Fruit fly (Drosophila melanogaster) whole organism, embryonic: ENCODE results near the gene Rad23.

Experiments used
- Atf6 ChIP-seq: fragments of 200-800 bp; sonication (Bioruptor generic); IDR thresholded peaks from 2 replicates; pipeline ENCODE4 v1.3.6; 2022; ENCODE audit warnings: missing biosample characterization, missing genetic modification characterization
- C15 ChIP-seq: fragments of 200-800 bp; sonication (Bioruptor generic); IDR thresholded peaks from 3 replicates; pipeline ENCODE4 v1.3.6; 2022; ENCODE audit warnings: missing biosample characterization, missing genetic modification characterization
- CG11085 ChIP-seq: fragments of 200-800 bp; sonication (Bioruptor generic); IDR thresholded peaks from 2 replicates; pipeline ENCODE4 v1.3.6; 2022; ENCODE audit warnings: missing biosample characterization, missing genetic modification characterization
- CG11398 ChIP-seq: fragments of 200-800 bp; sonication (Bioruptor generic); optimal IDR thresholded peaks from 2 replicates; lab custom pipeline; 2016; ENCODE audit warnings: missing biosample characterization, missing genetic modification characterization
- CG13287 ChIP-seq: fragments of 200-800 bp; sonication (Bioruptor generic); IDR thresholded peaks from 2 replicates; pipeline ENCODE4 v1.3.6; 2022; ENCODE audit warnings: missing biosample characterization, missing genetic modification characterization; ENCODE audit not compliant: partially characterized antibody
- CG14860 ChIP-seq: fragments of 200-800 bp; sonication (Bioruptor generic); IDR thresholded peaks from 3 replicates; pipeline ENCODE4 v1.3.6; 2022; ENCODE audit warnings: missing biosample characterization, missing genetic modification characterization; ENCODE audit not compliant: partially characterized antibody
- CG1529 ChIP-seq: fragments of 200-800 bp; sonication (Bioruptor generic); optimal IDR thresholded peaks from 3 replicates; lab custom pipeline; 2018; ENCODE audit warnings: missing biosample characterization, missing genetic modification characterization
- CG15696 ChIP-seq: fragments of 200-800 bp; sonication (Bioruptor generic); optimal IDR thresholded peaks from 2 replicates; lab custom pipeline; 2019; ENCODE audit warnings: missing biosample characterization, mild to moderate bottlenecking, missing genetic modification characterization, moderate library complexity
- CG1792 ChIP-seq: fragments of 200-800 bp; sonication (Bioruptor generic); optimal IDR thresholded peaks from 2 replicates; lab custom pipeline; 2016; ENCODE audit warnings: missing biosample characterization, missing genetic modification characterization
- CG3163 ChIP-seq: fragments of 200-800 bp; sonication (Bioruptor generic); optimal IDR thresholded peaks from 3 replicates; lab custom pipeline; 2016; ENCODE audit warnings: missing biosample characterization, missing genetic modification characterization
- CG33213 ChIP-seq: fragments of 200-800 bp; sonication (Bioruptor generic); optimal IDR thresholded peaks from 3 replicates; lab custom pipeline; 2016; ENCODE audit warnings: missing biosample characterization, missing genetic modification characterization
- CG34224 ChIP-seq: fragments of 200-800 bp; sonication (Bioruptor generic); IDR thresholded peaks from 3 replicates; pipeline ENCODE4 v1.3.6; 2022; ENCODE audit warnings: missing biosample characterization, missing genetic modification characterization; ENCODE audit not compliant: partially characterized antibody
- CG34376 ChIP-seq: fragments of 200-800 bp; sonication (Bioruptor generic); optimal IDR thresholded peaks from 2 replicates; lab custom pipeline; 2018; ENCODE audit warnings: missing biosample characterization, mild to moderate bottlenecking, missing genetic modification characterization
- CG3995 ChIP-seq: fragments of 200-800 bp; sonication (Bioruptor generic); optimal IDR thresholded peaks from 3 replicates; lab custom pipeline; 2016; ENCODE audit warnings: missing biosample characterization, missing genetic modification characterization
- CG4404 ChIP-seq: fragments of 200-800 bp; sonication (Bioruptor generic); IDR thresholded peaks from 2 replicates; pipeline ENCODE4 v1.3.6; 2022; ENCODE audit warnings: missing biosample characterization, missing genetic modification characterization
- CG4730 ChIP-seq: fragments of 200-800 bp; sonication (Bioruptor generic); IDR thresholded peaks from 2 replicates; pipeline ENCODE4 v1.3.6; 2022; ENCODE audit warnings: missing biosample characterization, missing genetic modification characterization
- CG5953 ChIP-seq: fragments of 200-800 bp; sonication (Bioruptor generic); IDR thresholded peaks from 2 replicates; pipeline ENCODE4 v1.3.6; 2022; ENCODE audit warnings: missing biosample characterization, missing genetic modification characterization
- CG7357 ChIP-seq: fragments of 200-800 bp; sonication (Bioruptor generic); IDR thresholded peaks from 3 replicates; pipeline ENCODE4 v1.3.6; 2022; ENCODE audit warnings: missing biosample characterization, missing genetic modification characterization
- CG8281 ChIP-seq: fragments of 200-800 bp; sonication (Bioruptor generic); optimal IDR thresholded peaks from 2 replicates; lab custom pipeline; 2018; ENCODE audit warnings: missing biosample characterization, mild to moderate bottlenecking, missing genetic modification characterization, moderate library complexity
- CG9797 ChIP-seq: fragments of 200-800 bp; sonication (Bioruptor generic); optimal IDR thresholded peaks from 3 replicates; lab custom pipeline; 2018; ENCODE audit warnings: missing biosample characterization, mild to moderate bottlenecking, missing genetic modification characterization
- CkIIα-i1 ChIP-seq: fragments of 200-800 bp; sonication (Bioruptor generic); IDR thresholded peaks from 2 replicates; pipeline ENCODE4 v1.3.6; 2022; ENCODE audit warnings: missing biosample characterization, missing genetic modification characterization
- D19A ChIP-seq: fragments of 200-800 bp; optimal IDR thresholded peaks from 3 replicates; lab custom pipeline; 2019; ENCODE audit warnings: missing biosample characterization, mild to moderate bottlenecking, missing genetic modification characterization, moderate library complexity
- Dad ChIP-seq: fragments of 200-800 bp; sonication (Bioruptor generic); optimal IDR thresholded peaks from 3 replicates; lab custom pipeline; 2016; ENCODE audit warnings: missing biosample characterization, missing genetic modification characterization
- Dp ChIP-seq: fragments of 200-800 bp; sonication (Bioruptor generic); optimal IDR thresholded peaks from 2 replicates; lab custom pipeline; 2018; ENCODE audit warnings: missing biosample characterization, mild to moderate bottlenecking, missing genetic modification characterization, moderate library complexity
- Ets65A ChIP-seq: fragments of 200-800 bp; sonication (Bioruptor generic); peaks from one replicate; lab custom pipeline; 2016; ENCODE audit warnings: missing biosample characterization, missing genetic modification characterization
- HmgZ ChIP-seq: fragments of 200-800 bp; sonication (Bioruptor generic); optimal IDR thresholded peaks from 2 replicates; lab custom pipeline; 2018; ENCODE audit warnings: missing biosample characterization, mild to moderate bottlenecking, missing genetic modification characterization
- Lhr ChIP-seq: fragments of 200-800 bp; sonication (Bioruptor generic); optimal IDR thresholded peaks from 3 replicates; lab custom pipeline; 2017; ENCODE audit warnings: mild to moderate bottlenecking, missing biosample characterization, missing genetic modification reagents, missing genetic modification characterization
- Med ChIP-seq: fragments of 200-800 bp; sonication (Bioruptor generic); peaks from one replicate; lab custom pipeline; 2016; ENCODE audit warnings: missing biosample characterization, missing genetic modification characterization, mild to moderate bottlenecking, inconsistent platforms, moderate library complexity
- Mes4 ChIP-seq: fragments of 200-800 bp; sonication (Bioruptor generic); optimal IDR thresholded peaks from 2 replicates; lab custom pipeline; 2016; ENCODE audit warnings: missing biosample characterization, missing genetic modification characterization
- Nf-YC ChIP-seq: fragments of 200-800 bp; optimal IDR thresholded peaks from 3 replicates; lab custom pipeline; 2019; ENCODE audit warnings: missing biosample characterization, mild to moderate bottlenecking, missing genetic modification characterization, moderate library complexity
- Opbp ChIP-seq: fragments of 200-800 bp; sonication (Bioruptor generic); IDR thresholded peaks from 3 replicates; pipeline ENCODE4 v1.3.6; 2022; ENCODE audit warnings: missing biosample characterization, missing genetic modification characterization; ENCODE audit not compliant: partially characterized antibody
- Optix ChIP-seq: fragments of 200-800 bp; sonication (Bioruptor generic); IDR thresholded peaks from 3 replicates; pipeline ENCODE4 v1.3.6; 2022; ENCODE audit warnings: missing biosample characterization, missing genetic modification characterization
- ash1 ChIP-seq: fragments of 200-800 bp; sonication (Bioruptor generic); optimal IDR thresholded peaks from 2 replicates; lab custom pipeline; 2018; ENCODE audit warnings: missing biosample characterization, mild to moderate bottlenecking, missing genetic modification characterization
- bab2 ChIP-seq: fragments of 200-800 bp; sonication (Bioruptor generic); optimal IDR thresholded peaks from 2 replicates; lab custom pipeline; 2016; ENCODE audit warnings: missing biosample characterization, missing genetic modification characterization
- crp ChIP-seq, 2 experiments: fragments of 200-800 bp; sonication (Bioruptor generic); optimal IDR thresholded peaks; 2 replicates in 1 of 2; 3 replicates in 1 of 2; lab custom pipeline; 2017; ENCODE audit warnings: missing biosample characterization in 2 of 2, missing genetic modification characterization in 2 of 2, mild to moderate bottlenecking in 1 of 2, moderate library complexity in 1 of 2
- dati ChIP-seq: fragments of 200-800 bp; sonication (Bioruptor generic); IDR thresholded peaks from 2 replicates; pipeline ENCODE4 v1.3.6; 2022; ENCODE audit warnings: missing biosample characterization, missing genetic modification characterization
- disco-r ChIP-seq: fragments of 200-800 bp; sonication (Bioruptor generic); optimal IDR thresholded peaks from 2 replicates; lab custom pipeline; 2016; ENCODE audit warnings: missing biosample characterization, missing genetic modification characterization
- dmrt99B ChIP-seq: fragments of 200-800 bp; sonication (Bioruptor generic); optimal IDR thresholded peaks from 2 replicates; lab custom pipeline; 2018; ENCODE audit warnings: missing biosample characterization, mild to moderate bottlenecking, missing genetic modification characterization, moderate library complexity
- esg ChIP-seq: fragments of 200-800 bp; sonication (Bioruptor generic); conservative IDR thresholded peaks from 2 replicates; pipeline ENCODE4 v1.3.6; 2022; ENCODE audit warnings: missing biosample characterization, missing genetic modification characterization
- exex ChIP-seq: fragments of 200-800 bp; sonication (Bioruptor generic); optimal IDR thresholded peaks from 4 replicates; lab custom pipeline; 2018; ENCODE audit warnings: missing biosample characterization, mild to moderate bottlenecking, missing genetic modification characterization, moderate library complexity
- gce ChIP-seq: fragments of 200-800 bp; sonication (Bioruptor generic); IDR thresholded peaks from 3 replicates; pipeline ENCODE4 v1.3.6; 2022; ENCODE audit warnings: missing biosample characterization, missing genetic modification characterization
- gt ChIP-seq: fragments of 200-800 bp; sonication (Bioruptor generic); IDR thresholded peaks from 2 replicates; pipeline ENCODE4 v1.3.6; 2022; ENCODE audit warnings: missing biosample characterization, missing genetic modification characterization
- lbe ChIP-seq: fragments of 200-800 bp; sonication (Bioruptor generic); optimal IDR thresholded peaks from 2 replicates; lab custom pipeline; 2016; ENCODE audit warnings: missing biosample characterization, mild to moderate bottlenecking, missing genetic modification characterization
- lola ChIP-seq, 3 experiments: fragments of >200 bp in 2 of 3; fragments of 200-800 bp in 1 of 3; sonication (Bioruptor generic) in 1 of 3; optimal IDR thresholded peaks; 2 replicates each; lab custom pipeline; 2017 to 2019; ENCODE audit warnings: missing biosample characterization in 3 of 3, missing genetic modification characterization in 3 of 3, mild to moderate bottlenecking in 1 of 3, moderate library complexity in 1 of 3
- maf-S ChIP-seq: fragments of 200-800 bp; sonication (Bioruptor generic); optimal IDR thresholded peaks from 2 replicates; lab custom pipeline; 2016; ENCODE audit warnings: missing biosample characterization, missing genetic modification characterization
- odd ChIP-seq: fragments of 200-800 bp; sonication (Bioruptor generic); optimal IDR thresholded peaks from 2 replicates; lab custom pipeline; 2017; ENCODE audit warnings: missing biosample characterization, mild to moderate bottlenecking, missing genetic modification characterization
- sens-2 ChIP-seq: fragments of 200-800 bp; sonication (Bioruptor generic); IDR thresholded peaks from 2 replicates; pipeline ENCODE4 v1.3.6; 2022; ENCODE audit warnings: missing biosample characterization, missing genetic modification characterization
- sug ChIP-seq: fragments of 200-800 bp; optimal IDR thresholded peaks from 2 replicates; lab custom pipeline; 2019; ENCODE audit warnings: missing biosample characterization, mild to moderate bottlenecking, missing genetic modification characterization, moderate library complexity
- tgo ChIP-seq: fragments of 200-800 bp; sonication (Bioruptor generic); IDR thresholded peaks from 3 replicates; pipeline ENCODE4 v1.3.6; 2022; ENCODE audit warnings: missing biosample characterization, missing genetic modification characterization
- usp ChIP-seq: fragments of >200 bp; optimal IDR thresholded peaks from 2 replicates; lab custom pipeline; 2017; ENCODE audit warnings: missing biosample characterization, missing genetic modification characterization

Rad23 gene

DNA sequence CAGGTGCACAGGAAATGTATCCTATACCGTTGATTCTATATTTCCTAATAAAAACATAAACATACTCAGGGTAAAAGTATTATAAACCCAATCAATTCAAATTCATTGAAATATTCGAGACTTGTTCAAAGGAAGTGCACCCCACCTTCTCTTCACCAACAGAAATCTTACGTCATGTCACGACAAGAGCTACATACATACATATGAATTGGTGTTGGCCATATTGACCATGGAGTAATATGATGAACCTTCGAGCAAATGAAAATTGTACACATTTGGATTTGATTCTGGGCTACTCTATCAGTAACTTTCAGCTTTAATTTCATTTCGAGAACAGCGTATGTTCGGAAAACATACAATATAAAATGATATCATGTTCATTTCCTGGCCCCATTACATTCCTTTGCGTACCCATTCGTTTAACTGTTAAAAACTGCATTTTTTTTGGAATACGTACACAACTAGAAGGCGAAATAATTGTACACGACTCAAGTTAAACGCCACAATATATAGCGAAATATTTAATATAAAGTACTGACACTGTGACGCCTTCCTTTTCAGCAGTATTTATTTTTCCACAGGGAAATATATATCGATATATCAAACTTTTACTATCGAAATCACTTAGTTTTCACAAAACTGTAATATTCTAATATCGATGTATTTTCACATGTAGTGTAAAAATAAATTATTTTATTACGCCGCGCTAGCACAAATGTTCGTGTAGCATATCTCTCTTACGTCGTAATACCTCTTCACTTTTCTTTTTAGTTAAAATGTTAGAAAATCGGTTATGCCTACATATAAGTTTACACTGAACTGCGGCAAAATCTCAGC, 50.4 kb downstream of the Rad23 start, which contains the start of gene PMCA (continued):
- TF ChIP-seq Dad (GFP tag; lab: Kevin White, UChicago) (no peak), CG15696 (tag; lab: Kevin White, UChicago) (no peak), lola (GFP tag; optimal IDR thresholded peaks at IDR 0.05; lab: Kevin White, UChicago) (no peak), CG9797 (no peak), bab2 (GFP tag; lab: Kevin White, UChicago) (no peak), esg (GFP tag; lab: Robert Waterston, UW) (no peak), CG13287 (GFP tag; lab: Robert Waterston, UW) (peak; percentile 80; the same call in 1 of the 2 replicates), CG33213 (no peak), maf-S (GFP tag; lab: Kevin White, UChicago) (no peak), ash1 (no peak), sens-2 (no peak), usp (GFP tag; lab: Kevin White, UChicago) (no peak), CG5953 (no peak), CG8281 (tag; lab: Kevin White, UChicago) (no peak), dati (GFP tag; lab: Robert Waterston, UW) (no peak), Dp (GFP tag; lab: Kevin White, UChicago) (peak; percentile 7), HmgZ (no peak), Opbp (no peak), dmrt99B (no peak), Med (peak; percentile 69), lbe (GFP tag; lab: Kevin White, UChicago) (no peak), Atf6 (GFP tag; lab: Robert Waterston, UW) (no peak), gce (GFP tag; lab: Robert Waterston, UW) (no peak), CG14860 (GFP tag; lab: Robert Waterston, UW) (no peak; the same call in 2 of the 3 replicates), odd (no peak), Nf-YC (no peak), CG34224 (GFP tag; lab: Robert Waterston, UW) (peak; percentile 72), Mes4 (GFP tag; lab: Kevin White, UChicago) (no peak), CG34376 (GFP tag; lab: Kevin White, UChicago) (peak; percentile 54), exex (peak; percentile 56), gt (GFP tag; lab: Robert Waterston, UW) (no peak), CG1529 (GFP tag; lab: Kevin White, UChicago) (no peak), Optix (GFP tag; lab: Robert Waterston, UW) (no peak), CG3995 (peak; percentile 98), D19A (tag; lab: Kevin White, UChicago) (no peak), CG3163 (GFP tag; lab: Kevin White, UChicago) (no peak), sug (tag; lab: Kevin White, UChicago) (peak; percentile 35), crp (GFP tag; optimal IDR thresholded peaks at IDR 0.05; lab: Kevin White, UChicago) (peak in 1 of 2 experiments; percentile 39), Lhr (peak; percentile 7), Ets65A (GFP tag; lab: Kevin White, UChicago) (no peak), CG7357 (GFP tag; lab: Robert Waterston, UW) (no peak; the same call in 2 of the 3 replicates), tgo (GFP tag; lab: Robert Waterston, UW) (no peak), disco-r (GFP tag; lab: Kevin White, UChicago) (no peak), CG11085 (GFP tag; lab: Robert Waterston, UW) (no peak), CG11398 (GFP tag; lab: Kevin White, UChicago) (no peak), CG4730 (GFP tag; lab: Robert Waterston, UW) (no peak), C15 (GFP tag; lab: Robert Waterston, UW) (no peak), CG1792 (GFP tag; lab: Kevin White, UChicago) (no peak), CkIIα-i1 (no peak), CG4404 (GFP tag; lab: Robert Waterston, UW) (no peak)
